Fruit fly (Drosophila melanogaster): Measurements from ENCODE around the gene ATP7.

dm6 chrX:11854758-11855465 lies at the start of gene ATP7, which contains the start of gene CG10347:
- TF ChIP-seq CG34406 (GFP tag; optimal IDR thresholded peaks at IDR 0.05): no peak
- TF ChIP-seq CG6854 (GFP tag; optimal IDR thresholded peaks at IDR 0.05): peak; percentile 23
- TF ChIP-seq CG10669 (GFP tag; optimal IDR thresholded peaks at IDR 0.05): no peak
- no peak for TF ChIP-seq CG6163 (GFP tag; IDR thresholded peaks at IDR 0.05)

Measured in whole organism, prepupa.